Fruit fly (Drosophila melanogaster): ENCODE data around the gene MSAmiP.

dm6 chr3R:16875501-16875900, 20.6 kb downstream of the MSAmiP start:
- TF ChIP-seq CG8319 (GFP tag; optimal IDR thresholded peaks at IDR 0.05): no peak
- no peak for TF ChIP-seq CG8119 (GFP tag; IDR thresholded peaks at IDR 0.05)
- no peak for TF ChIP-seq Gug (GFP tag; IDR thresholded peaks at IDR 0.05)
- TF ChIP-seq Lpt (GFP tag; optimal IDR thresholded peaks at IDR 0.05): no peak
- TF ChIP-seq esn (GFP tag; optimal IDR thresholded peaks at IDR 0.05): no peak

Data from whole organism, prepupa.